Worm (Caenorhabditis elegans) whole organism, L4 larva: ENCODE data around the gene esyt-2.

Source experiments
- F44E2.7 ChIP-seq: fragments of 200-800 bp; sonication (Bioruptor generic); IDR thresholded peaks from 2 replicates; pipeline ENCODE4 v2.1.2; 2022; ENCODE audit warnings: missing genetic modification characterization, missing compliant biosample characterization
- F49E8.2 ChIP-seq: sonication (generic microtip); optimal IDR thresholded peaks from 2 replicates; lab custom pipeline; 2016; ENCODE audit warnings: missing compliant biosample characterization, mild to moderate bottlenecking, missing genetic modification characterization, borderline replicate concordance
- T20F7.1 ChIP-seq: fragments of 200-800 bp; sonication (Bioruptor generic); optimal IDR thresholded peaks from 2 replicates; lab custom pipeline; 2018; ENCODE audit warnings: mild to moderate bottlenecking, missing genetic modification characterization, missing compliant biosample characterization
- T26A8.4 ChIP-seq: fragments of 200-800 bp; sonication (Bioruptor generic); IDR thresholded peaks from 2 replicates; pipeline ENCODE4 v1.3.6; 2022; ENCODE audit warnings: missing genetic modification characterization, missing compliant biosample characterization
- Y48G9A.11 ChIP-seq: fragments of 200-800 bp; sonication (Bioruptor generic); IDR thresholded peaks from 2 replicates; pipeline ENCODE4 v1.3.6; 2022; ENCODE audit warnings: missing genetic modification reagents, missing genetic modification characterization, missing compliant biosample characterization
- Y5F2A.4 ChIP-seq: fragments of 200-800 bp; sonication (Bioruptor generic); optimal IDR thresholded peaks from 2 replicates; lab custom pipeline; 2018; ENCODE audit warnings: mild to moderate bottlenecking, missing genetic modification characterization, missing compliant biosample characterization
- ZK337.2 ChIP-seq: fragments of 200-800 bp; sonication (Bioruptor generic); IDR thresholded peaks from 2 replicates; pipeline ENCODE4 v1.3.6; 2022; ENCODE audit warnings: missing genetic modification reagents, missing genetic modification characterization, missing compliant biosample characterization
- aly-2 ChIP-seq: sonication (generic microtip); optimal IDR thresholded peaks from 2 replicates; lab custom pipeline; 2018; ENCODE audit warnings: missing biosample characterization, missing genetic modification characterization
- arid-1 ChIP-seq: fragments of 200-800 bp; sonication (Bioruptor generic); conservative IDR thresholded peaks from 2 replicates; pipeline ENCODE4 v1.3.6; 2022; ENCODE audit warnings: missing genetic modification reagents, missing genetic modification characterization, missing compliant biosample characterization
- attf-4 ChIP-seq: sonication (generic microtip); optimal IDR thresholded peaks from 3 replicates; lab custom pipeline; 2017; ENCODE audit warnings: missing biosample characterization, missing genetic modification characterization
- ceh-44 ChIP-seq: fragments of 200-800 bp; sonication (Bioruptor generic); IDR thresholded peaks from 2 replicates; pipeline ENCODE4 v1.3.6; 2022; ENCODE audit warnings: missing genetic modification reagents, missing genetic modification characterization, missing compliant biosample characterization
- ceh-62 ChIP-seq: sonication (generic microtip); optimal IDR thresholded peaks from 2 replicates; lab custom pipeline; 2017; ENCODE audit warnings: missing biosample characterization, missing genetic modification characterization
- ces-1 ChIP-seq: fragments of 150-350 bp; sonication (generic microtip); optimal IDR thresholded peaks from 4 replicates; lab custom pipeline; 2014; ENCODE audit warnings: missing biosample characterization, missing genetic modification reagents, missing genetic modification characterization
- ctbp-1 ChIP-seq: fragments of 200-800 bp; sonication (Bioruptor generic); IDR thresholded peaks from 2 replicates; pipeline ENCODE4 v1.3.6; 2022; ENCODE audit warnings: missing genetic modification reagents, missing genetic modification characterization, missing compliant biosample characterization
- daf-12 ChIP-seq: fragments of 150-350 bp; optimal IDR thresholded peaks from 2 replicates; lab custom pipeline; 2014; ENCODE audit warnings: missing biosample characterization, missing genetic modification reagents, missing genetic modification characterization
- daf-19 ChIP-seq: fragments of 200-800 bp; sonication (Bioruptor generic); conservative IDR thresholded peaks from 2 replicates; pipeline ENCODE4 v1.3.6; 2022; ENCODE audit warnings: missing genetic modification characterization, missing compliant biosample characterization
- dmd-6 ChIP-seq: fragments of 200-800 bp; sonication (Bioruptor generic); IDR thresholded peaks from 2 replicates; pipeline ENCODE4 v1.3.6; 2022; ENCODE audit warnings: missing genetic modification reagents, missing genetic modification characterization, missing compliant biosample characterization
- dmd-8 ChIP-seq: fragments of 200-800 bp; sonication (Bioruptor generic); IDR thresholded peaks from 2 replicates; pipeline ENCODE4 v1.3.6; 2022; ENCODE audit warnings: missing genetic modification characterization, missing compliant biosample characterization
- dpl-1 ChIP-seq: fragments of 150-350 bp; optimal IDR thresholded peaks from 2 replicates; lab custom pipeline; 2014; ENCODE audit warnings: missing biosample characterization, missing genetic modification reagents, missing genetic modification characterization
- duxl-1 ChIP-seq: sonication (generic microtip); optimal IDR thresholded peaks from 2 replicates; lab custom pipeline; 2016; ENCODE audit warnings: mild to moderate bottlenecking, missing genetic modification characterization, moderate library complexity, missing compliant biosample characterization; ENCODE audit not compliant: poor library complexity
- fkh-10 ChIP-seq: fragments of 150-350 bp; optimal IDR thresholded peaks from 2 replicates; lab custom pipeline; 2014; ENCODE audit warnings: missing biosample characterization, missing genetic modification reagents, missing genetic modification characterization
- hlh-11 ChIP-seq: fragments of 200-800 bp; sonication (Bioruptor generic); optimal IDR thresholded peaks from 2 replicates; lab custom pipeline; 2018; ENCODE audit warnings: mild to moderate bottlenecking, missing genetic modification characterization, missing compliant biosample characterization
- hlh-30 ChIP-seq: sonication (generic microtip); optimal IDR thresholded peaks from 2 replicates; lab custom pipeline; 2017; ENCODE audit warnings: antibody characterized with exemption, mild to moderate bottlenecking, missing genetic modification characterization, missing compliant biosample characterization; ENCODE audit not compliant: insufficient read depth
- hmg-1.1 ChIP-seq: fragments of 200-800 bp; sonication (Bioruptor generic); IDR thresholded peaks from 2 replicates; pipeline ENCODE4 v1.3.6; 2022; ENCODE audit warnings: missing genetic modification reagents, missing genetic modification characterization, missing compliant biosample characterization
- lim-7 ChIP-seq: fragments of 200-800 bp; sonication (Bioruptor generic); IDR thresholded peaks from 2 replicates; pipeline ENCODE4 v1.3.6; 2022; ENCODE audit warnings: missing genetic modification characterization, missing compliant biosample characterization
- lin-29 ChIP-seq: fragments of 200-800 bp; sonication (Bioruptor generic); IDR thresholded peaks from 2 replicates; pipeline ENCODE4 v1.3.6; 2022; ENCODE audit warnings: missing genetic modification reagents, missing genetic modification characterization, missing compliant biosample characterization
- lin-39 ChIP-seq: fragments of 150-350 bp; optimal IDR thresholded peaks from 2 replicates; lab custom pipeline; 2014; ENCODE audit warnings: missing biosample characterization, missing genetic modification reagents, missing genetic modification characterization
- madf-5 ChIP-seq, 2 experiments: fragments of 200-800 bp; sonication (Bioruptor generic); IDR thresholded peaks; 2 replicates each; pipeline ENCODE4 v1.3.6; 2022; ENCODE audit warnings: missing compliant biosample characterization in 2 of 2, missing genetic modification characterization in 2 of 2
- madf-9 ChIP-seq: fragments of 200-800 bp; sonication (Bioruptor generic); conservative IDR thresholded peaks from 2 replicates; pipeline ENCODE4 v1.3.6; 2022; ENCODE audit warnings: missing genetic modification reagents, missing genetic modification characterization, missing compliant biosample characterization
- mes-2 ChIP-seq: sonication (generic microtip); optimal IDR thresholded peaks from 2 replicates; lab custom pipeline; 2016; ENCODE audit warnings: missing genotype, mild to moderate bottlenecking, missing genetic modification characterization, missing compliant biosample characterization; ENCODE audit not compliant: poor library complexity, severe bottlenecking
- nhr-111 ChIP-seq: fragments of 200-800 bp; sonication (Bioruptor generic); optimal IDR thresholded peaks from 2 replicates; lab custom pipeline; 2018; ENCODE audit warnings: mild to moderate bottlenecking, missing genetic modification characterization, missing compliant biosample characterization
- nhr-25 ChIP-seq: sonication (generic microtip); optimal IDR thresholded peaks from 2 replicates; lab custom pipeline; 2017; ENCODE audit warnings: missing genetic modification characterization, mild to moderate bottlenecking, missing compliant biosample characterization, antibody characterized with exemption, moderate library complexity, borderline replicate concordance; ENCODE audit not compliant: insufficient read depth
- nhr-42 ChIP-seq: fragments of 200-800 bp; sonication (Bioruptor generic); IDR thresholded peaks from 2 replicates; pipeline ENCODE4 v1.3.6; 2022; ENCODE audit warnings: missing genetic modification characterization, missing compliant biosample characterization
- nhr-6 ChIP-seq: fragments of 150-350 bp; optimal IDR thresholded peaks from 2 replicates; lab custom pipeline; 2014; ENCODE audit warnings: missing biosample characterization, missing genetic modification characterization
- nhr-76 ChIP-seq: fragments of 150-350 bp; optimal IDR thresholded peaks from 2 replicates; lab custom pipeline; 2014; ENCODE audit warnings: missing biosample characterization, missing genetic modification characterization
- php-3 ChIP-seq: fragments of 200-800 bp; sonication (Bioruptor generic); IDR thresholded peaks from 2 replicates; pipeline ENCODE4 v1.3.6; 2022; ENCODE audit warnings: missing genetic modification reagents, missing genetic modification characterization, missing compliant biosample characterization
- pqm-1 ChIP-seq: sonication (generic microtip); optimal IDR thresholded peaks from 2 replicates; lab custom pipeline; 2017; ENCODE audit warnings: missing biosample characterization, missing genetic modification characterization
- saeg-2 ChIP-seq: fragments of 200-800 bp; sonication (Bioruptor generic); IDR thresholded peaks from 2 replicates; pipeline ENCODE4 v1.3.6; 2022; ENCODE audit warnings: missing genetic modification reagents, missing genetic modification characterization, missing compliant biosample characterization
- snpc-1.2 ChIP-seq: fragments of 200-800 bp; sonication (Bioruptor generic); IDR thresholded peaks from 2 replicates; pipeline ENCODE4 v1.3.6; 2022; ENCODE audit warnings: missing genetic modification reagents, missing genetic modification characterization, missing compliant biosample characterization
- snpc-4 ChIP-seq: fragments of 150-350 bp; optimal IDR thresholded peaks from 2 replicates; lab custom pipeline; 2014; ENCODE audit warnings: missing biosample characterization, missing genetic modification characterization
- spr-1 ChIP-seq: sonication (generic microtip); optimal IDR thresholded peaks from 2 replicates; lab custom pipeline; 2016; ENCODE audit warnings: mild to moderate bottlenecking, missing genetic modification characterization, missing compliant biosample characterization
- unc-130 ChIP-seq: sonication (generic microtip); optimal IDR thresholded peaks from 2 replicates; lab custom pipeline; 2016; ENCODE audit warnings: missing genetic modification reagents, missing genetic modification characterization, missing compliant biosample characterization
- unc-62 ChIP-seq, 3 experiments: fragments of 150-350 bp in 1 of 3; sonication (generic microtip); optimal IDR thresholded peaks in 2 of 3; peaks in 1 of 3; 1 replicate in 1 of 3; 2 replicates in 2 of 3; lab custom pipeline; 2014 to 2017; ENCODE audit warnings: missing biosample characterization in 3 of 3, missing genetic modification characterization in 3 of 3, missing genetic modification reagents in 3 of 3, missing genotype in 1 of 3
- zfp-2 ChIP-seq: sonication (generic microtip); optimal IDR thresholded peaks from 2 replicates; lab custom pipeline; 2016; ENCODE audit warnings: mild to moderate bottlenecking, missing genetic modification characterization, missing compliant biosample characterization
- zip-2 ChIP-seq: fragments of 150-350 bp; optimal IDR thresholded peaks from 2 replicates; lab custom pipeline; 2014; ENCODE audit warnings: missing biosample characterization, missing genetic modification characterization
- ztf-7 ChIP-seq: fragments of 150-350 bp; optimal IDR thresholded peaks from 2 replicates; lab custom pipeline; 2014; ENCODE audit warnings: missing biosample characterization, missing genetic modification characterization

Gene esyt-2

DNA sequence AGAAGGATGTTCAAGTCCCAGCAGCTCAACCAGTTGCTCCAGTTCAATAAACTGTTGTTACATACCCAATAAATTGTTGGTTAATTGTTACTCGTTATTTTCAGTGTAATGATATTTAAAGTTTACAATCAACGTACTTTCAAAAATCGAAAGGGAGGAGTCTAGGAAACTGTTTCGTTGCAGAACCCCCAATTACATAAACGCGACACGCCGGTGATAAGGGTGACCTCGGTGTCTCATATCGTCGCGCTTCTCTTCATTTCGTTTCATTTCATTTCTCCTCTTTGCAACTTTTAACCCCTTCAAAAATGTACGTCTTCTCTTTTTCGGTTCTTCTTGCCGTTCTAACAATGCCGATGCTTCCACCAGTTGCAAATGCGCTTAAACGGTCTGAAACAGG is 22.9 kb downstream of the esyt-2 start, which contains the start of gene C23G10.2 (continued):
- TF ChIP-seq Y48G9A.11 (GFP tag; lab: Robert Waterston, UW) (peak; percentile 51; the same call in 1 of the 2 replicates), nhr-111 (no peak), hlh-11 (tag; lab: Kevin White, UChicago) (no peak), hlh-30 (tag; lab: Kevin White, UChicago) (no peak), nhr-76 (tag; lab: Kevin White, UChicago) (no peak), dmd-6 (no peak), F49E8.2 (tag; lab: Kevin White, UChicago) (peak; percentile 43)

DNA sequence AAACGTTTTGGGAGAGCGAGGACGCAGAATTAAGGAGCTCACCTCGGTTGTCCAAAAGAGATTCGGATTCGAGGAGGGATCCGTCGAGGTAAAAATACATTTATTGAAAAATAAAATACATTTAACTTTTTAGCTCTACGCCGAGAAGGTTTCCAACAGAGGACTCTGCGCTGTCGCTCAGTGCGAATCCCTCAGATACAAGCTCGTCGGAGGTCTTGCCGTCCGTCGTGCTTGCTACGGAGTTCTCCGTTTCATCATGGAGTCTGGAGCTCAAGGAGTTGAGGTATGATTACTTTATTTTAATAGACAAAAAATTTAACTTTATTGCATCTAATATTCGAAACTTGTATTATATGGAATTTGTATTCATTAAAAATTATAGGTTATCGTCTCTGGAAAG is 23.7 kb downstream of the esyt-2 start:
- TF ChIP-seq lin-39 (no peak), nhr-25 (tag; lab: Kevin White, UChicago) (no peak), Y5F2A.4 (GFP tag; lab: Kevin White, UChicago) (no peak), dmd-8 (GFP tag; lab: Robert Waterston, UW) (0 out of 2 replicates have a peak, but pooled peaks have one; percentile 4), ZK337.2 (GFP tag; lab: Robert Waterston, UW) (no peak), ceh-44 (no peak), saeg-2 (GFP tag; lab: Robert Waterston, UW) (0 out of 2 replicates have a peak, but pooled peaks have one; percentile 18)

DNA sequence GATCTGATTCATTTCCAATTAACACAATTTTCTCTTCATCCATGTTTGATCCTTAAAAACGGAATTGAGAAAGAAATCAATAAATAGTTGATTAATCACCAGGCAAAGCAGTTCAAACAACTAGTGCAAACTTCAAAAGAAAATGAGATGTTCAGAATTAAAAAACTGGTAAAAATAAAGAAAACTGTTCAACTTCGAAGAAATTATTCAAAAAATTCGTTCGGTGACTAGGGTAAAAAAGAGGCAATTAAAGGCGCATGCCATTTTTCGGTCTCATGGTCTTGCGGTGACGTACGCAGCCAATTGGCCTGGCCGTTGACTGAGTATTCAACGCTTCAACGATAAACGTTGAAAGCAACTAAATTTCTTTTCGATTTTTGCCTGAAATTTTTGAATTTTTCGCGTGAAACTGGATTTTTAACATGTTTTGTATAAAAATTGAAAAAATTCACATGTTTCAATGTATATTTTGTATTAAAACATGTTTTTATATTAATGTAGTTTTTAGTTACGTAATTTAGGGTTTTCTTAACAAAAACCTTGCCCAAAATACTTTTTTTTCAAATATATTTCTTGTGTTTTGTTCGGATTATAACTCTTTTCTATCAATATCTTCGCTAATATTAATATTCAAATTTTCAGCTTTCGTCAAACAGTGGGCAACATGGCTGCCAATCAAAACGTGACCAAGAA is 24.5 kb downstream of the esyt-2 start, which contains the start of the genes sna-3 and rps-3:
Gene sna-3 (minus strand): TSS at position 51 of the 693 bp plus-strand sequence.
Gene rps-3 (plus strand): TSS at position 643 of the 693 bp plus-strand sequence.
- no peak for TF ChIP-seq duxl-1 (tag; lab: Kevin White, UChicago)
- TF ChIP-seq attf-4 (tag; lab: Kevin White, UChicago): no peak
- TF ChIP-seq spr-1 (tag; lab: Kevin White, UChicago): no peak
- no peak for TF ChIP-seq T20F7.1 (GFP tag; lab: Kevin White, UChicago)
- no peak for TF ChIP-seq pqm-1 (tag; lab: Kevin White, UChicago)
- TF ChIP-seq ZK337.2 (GFP tag; lab: Robert Waterston, UW): no peak
- TF ChIP-seq php-3: no peak
- no peak for TF ChIP-seq snpc-4 (tag; lab: Kevin White, UChicago)
- no peak for TF ChIP-seq zfp-2 (tag; lab: Kevin White, UChicago)
- TF ChIP-seq madf-5 (GFP tag; IDR thresholded peaks at IDR 0.05; lab: Robert Waterston, UW): no peak
- no peak for TF ChIP-seq lim-7 (GFP tag; lab: Robert Waterston, UW)
- no peak for TF ChIP-seq unc-62 (GFP tag; optimal IDR thresholded peaks at IDR 0.05 in 1 of 2; lab: Kevin White, UChicago)
- no peak for TF ChIP-seq unc-62 (tag; optimal IDR thresholded peaks at IDR 0.05; lab: Kevin White, UChicago)
- TF ChIP-seq snpc-1.2 (GFP tag; lab: Robert Waterston, UW): no peak
- peak; percentile 63 for TF ChIP-seq T26A8.4 (GFP tag; lab: Robert Waterston, UW)
- TF ChIP-seq lin-29: no peak
- TF ChIP-seq daf-12 (tag; lab: Kevin White, UChicago): no peak
- peak; percentile 82 for TF ChIP-seq dpl-1 (GFP tag; lab: Kevin White, UChicago)
- TF ChIP-seq F44E2.7 (GFP tag; lab: Robert Waterston, UW): no peak
- no peak for TF ChIP-seq daf-19
- peak; percentile 22 for TF ChIP-seq nhr-25 (tag; lab: Kevin White, UChicago)
- no peak for TF ChIP-seq aly-2 (tag; lab: Kevin White, UChicago)
- TF ChIP-seq ceh-62 (tag; lab: Kevin White, UChicago): no peak
- TF ChIP-seq ctbp-1 (GFP tag; lab: Robert Waterston, UW): no peak
- TF ChIP-seq ztf-7 (tag; lab: Kevin White, UChicago): peak; percentile 39
- TF ChIP-seq nhr-6 (tag; lab: Kevin White, UChicago): peak; percentile 45
- TF ChIP-seq mes-2 (tag; lab: Kevin White, UChicago): peak; percentile 90
- peak; percentile 69 for TF ChIP-seq unc-130 (GFP tag; lab: Kevin White, UChicago)
- no peak for TF ChIP-seq nhr-111
- no peak for TF ChIP-seq madf-9 (GFP tag; lab: Robert Waterston, UW)
- no peak for TF ChIP-seq zip-2 (tag; lab: Kevin White, UChicago)
- no peak for TF ChIP-seq nhr-42
- TF ChIP-seq ces-1 (GFP tag; lab: Kevin White, UChicago): no peak
- TF ChIP-seq fkh-10 (GFP tag; lab: Kevin White, UChicago): no peak
- peak; percentile 73 for TF ChIP-seq arid-1 (GFP tag; lab: Robert Waterston, UW)
- TF ChIP-seq hmg-1.1 (GFP tag; lab: Robert Waterston, UW): peak; percentile 74
